Worm (Caenorhabditis elegans): Measurements from ENCODE around the gene cutl-22.

ce11 chrV:1120101-1120500 lies 21.4 kb upstream of the cutl-22 start:
- TF ChIP-seq unc-62 (GFP tag; optimal IDR thresholded peaks at IDR 0.05): no peak
- no peak for TF ChIP-seq ama-1 (optimal IDR thresholded peaks at IDR 0.05)
- TF ChIP-seq ama-1 (GFP tag; optimal IDR thresholded peaks at IDR 0.05): no peak
- TF ChIP-seq chd-7 (tag; optimal IDR thresholded peaks at IDR 0.05): no peak
- TF ChIP-seq ccch-3 (GFP tag; optimal IDR thresholded peaks at IDR 0.05): no peak
- TF ChIP-seq zfh-2 (GFP tag; conservative IDR thresholded peaks at IDR 0.05): no peak

All from whole organism, young adult.